Fruit fly (Drosophila melanogaster): ENCODE data around the gene mRpL39.

The mRpL39 gene

DNA sequence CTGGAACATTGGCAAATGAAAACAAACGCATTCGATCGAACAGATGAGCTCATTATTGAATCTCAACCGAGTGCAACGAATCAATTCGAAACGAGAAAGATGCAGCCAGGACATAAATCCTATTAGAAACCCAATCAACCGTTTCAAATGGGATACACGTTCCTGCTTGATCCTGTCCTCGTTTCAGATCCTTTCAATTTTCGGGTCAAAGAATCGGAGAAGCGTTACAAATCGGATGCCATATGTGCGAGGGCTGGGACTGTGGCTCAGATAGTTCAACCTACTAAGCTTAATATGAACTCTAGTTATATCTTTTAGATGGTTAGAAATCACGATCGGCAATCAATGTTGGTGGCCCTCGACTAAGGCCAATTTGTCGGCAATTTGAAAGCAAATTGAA lies 49.5 kb downstream of the mRpL39 start:
- TF ChIP-seq jim (GFP tag; optimal IDR thresholded peaks at IDR 0.05): no peak
- no peak for TF ChIP-seq dl (GFP tag; optimal IDR thresholded peaks at IDR 0.05; ENCODE audit: insufficient read depth in 1 of 2, partially characterized antibody in 2 of 2)
- no peak for TF ChIP-seq ey (GFP tag; optimal IDR thresholded peaks at IDR 0.05)
- TF ChIP-seq Vsx2 (GFP tag; optimal IDR thresholded peaks at IDR 0.05; ENCODE audit: partially characterized antibody): no peak

Measured in whole organism, wandering third instar larva.